Fruit fly (Drosophila melanogaster): ENCODE data around the gene Ppn.

dm6 chr3R:28586943-28587342, 46.8 kb upstream of the Ppn start:
- TF ChIP-seq Sox14 (GFP tag; optimal IDR thresholded peaks at IDR 0.05) (no peak), lz (GFP tag; optimal IDR thresholded peaks at IDR 0.05) (no peak), CG6808 (GFP tag; optimal IDR thresholded peaks at IDR 0.05) (no peak), fkh (GFP tag; optimal IDR thresholded peaks at IDR 0.05) (peak; percentile 100), Ets96B (tag; optimal IDR thresholded peaks at IDR 0.05) (no peak), salr (GFP tag; optimal IDR thresholded peaks at IDR 0.05) (no peak), CG8319 (GFP tag; optimal IDR thresholded peaks at IDR 0.05) (no peak), dac (GFP tag; optimal IDR thresholded peaks at IDR 0.05) (no peak), vri (GFP tag; optimal IDR thresholded peaks at IDR 0.05) (peak; percentile 33), CG1621 (tag; optimal IDR thresholded peaks at IDR 0.05) (no peak)

Data from whole organism, prepupa.